Fruit fly (Drosophila melanogaster) whole organism, prepupa: ENCODE data around the gene CG13924.

Source experiments
- CG15336 ChIP-seq: fragments of 200-800 bp; sonication (Bioruptor generic); IDR thresholded peaks from 2 replicates; pipeline ENCODE4 v1.3.6; 2022; ENCODE audit warnings: missing biosample characterization, missing genetic modification characterization
- CG34406 ChIP-seq: fragments of 200-800 bp; sonication (Bioruptor generic); optimal IDR thresholded peaks from 3 replicates; lab custom pipeline; 2016; ENCODE audit warnings: missing biosample characterization, missing genetic modification characterization
- CG6808 ChIP-seq: fragments of 200-800 bp; sonication (Bioruptor generic); optimal IDR thresholded peaks from 3 replicates; lab custom pipeline; 2017; ENCODE audit warnings: missing biosample characterization, missing genetic modification characterization, mild to moderate bottlenecking, moderate library complexity, missing genetic modification reagents
- OdsH ChIP-seq: fragments of 200-800 bp; sonication (Bioruptor generic); optimal IDR thresholded peaks from 3 replicates; lab custom pipeline; 2016; ENCODE audit warnings: missing biosample characterization, missing genetic modification characterization
- achi ChIP-seq: fragments of 200-800 bp; sonication (Bioruptor generic); optimal IDR thresholded peaks from 3 replicates; lab custom pipeline; 2016; ENCODE audit warnings: missing biosample characterization, missing genetic modification characterization

dm6 chr3L:1920051-1920450, 50.2 kb downstream of the CG13924 start:
- TF ChIP-seq CG34406 (GFP tag; lab: Kevin White, UChicago) = no peak
- no peak for TF ChIP-seq CG15336
- TF ChIP-seq achi (GFP tag; lab: Kevin White, UChicago) = no peak
- TF ChIP-seq OdsH (GFP tag; lab: Kevin White, UChicago) = no peak
- TF ChIP-seq CG6808 (GFP tag; lab: Kevin White, UChicago) = no peak
